Fruit fly (Drosophila melanogaster) whole organism, embryonic: ENCODE results near the gene nxf2.

Source experiments
- Antp ChIP-seq: fragments of 200-800 bp; sonication (Bioruptor generic); optimal IDR thresholded peaks from 3 replicates; lab custom pipeline; 2016; ENCODE audit warnings: missing biosample characterization, missing genetic modification characterization
- C15 ChIP-seq: fragments of 200-800 bp; sonication (Bioruptor generic); IDR thresholded peaks from 3 replicates; pipeline ENCODE4 v1.3.6; 2022; ENCODE audit warnings: missing biosample characterization, missing genetic modification characterization
- CG10366 ChIP-seq: fragments of 200-800 bp; sonication (Bioruptor generic); IDR thresholded peaks from 2 replicates; pipeline ENCODE4 v1.3.6; 2022; ENCODE audit warnings: missing biosample characterization, missing genetic modification characterization
- CG11723 ChIP-seq: fragments of 200-800 bp; sonication (Bioruptor generic); optimal IDR thresholded peaks from 2 replicates; lab custom pipeline; 2017; ENCODE audit warnings: missing biosample characterization, mild to moderate bottlenecking, missing genetic modification characterization
- CG12236 ChIP-seq: fragments of 200-800 bp; sonication (Bioruptor generic); optimal IDR thresholded peaks from 2 replicates; lab custom pipeline; 2016; ENCODE audit warnings: missing biosample characterization, missing genetic modification characterization
- CG12299 ChIP-seq: fragments of 200-800 bp; sonication (Bioruptor generic); optimal IDR thresholded peaks from 2 replicates; lab custom pipeline; 2018; ENCODE audit warnings: missing biosample characterization, mild to moderate bottlenecking, missing genetic modification characterization
- CG13624 ChIP-seq: fragments of 200-800 bp; sonication (Bioruptor generic); optimal IDR thresholded peaks from 2 replicates; lab custom pipeline; 2016; ENCODE audit warnings: missing biosample characterization, missing genetic modification characterization
- CG13775 ChIP-seq: fragments of 200-800 bp; sonication (Bioruptor generic); optimal IDR thresholded peaks from 3 replicates; lab custom pipeline; 2017; ENCODE audit warnings: missing biosample characterization, mild to moderate bottlenecking, missing genetic modification characterization
- CG14710 ChIP-seq: fragments of 200-800 bp; sonication (Bioruptor generic); optimal IDR thresholded peaks from 3 replicates; lab custom pipeline; 2019; ENCODE audit warnings: missing biosample characterization, mild to moderate bottlenecking, missing genetic modification characterization, moderate library complexity
- CG1603 ChIP-seq: fragments of 200-800 bp; sonication (Bioruptor generic); optimal IDR thresholded peaks from 2 replicates; lab custom pipeline; 2019; ENCODE audit warnings: missing biosample characterization, mild to moderate bottlenecking, missing genetic modification characterization, moderate library complexity
- CG17612 ChIP-seq: fragments of 200-800 bp; sonication (Bioruptor generic); IDR thresholded peaks from 2 replicates; pipeline ENCODE4 v1.3.6; 2022; ENCODE audit warnings: missing biosample characterization, missing genetic modification characterization
- CG18262 ChIP-seq: fragments of 200-800 bp; optimal IDR thresholded peaks from 3 replicates; lab custom pipeline; 2019; ENCODE audit warnings: missing biosample characterization, mild to moderate bottlenecking, missing genetic modification characterization, moderate library complexity
- CG18764 ChIP-seq: fragments of 200-800 bp; sonication (Bioruptor generic); optimal IDR thresholded peaks from 3 replicates; lab custom pipeline; 2016; ENCODE audit warnings: missing biosample characterization, missing genetic modification characterization
- CG2199 ChIP-seq: fragments of 200-800 bp; sonication (Bioruptor generic); IDR thresholded peaks from 3 replicates; pipeline ENCODE4 v1.3.6; 2022; ENCODE audit warnings: missing biosample characterization, missing genetic modification characterization
- CG30431 ChIP-seq: fragments of 200-800 bp; sonication (Bioruptor generic); optimal IDR thresholded peaks from 2 replicates; lab custom pipeline; 2017; ENCODE audit warnings: missing biosample characterization, missing genetic modification characterization
- CG31224 ChIP-seq: fragments of 200-800 bp; sonication (Bioruptor generic); IDR thresholded peaks from 2 replicates; pipeline ENCODE4 v1.3.6; 2022; ENCODE audit warnings: missing biosample characterization, missing genetic modification characterization
- CG4424 ChIP-seq: fragments of 200-800 bp; sonication (Bioruptor generic); optimal IDR thresholded peaks from 3 replicates; lab custom pipeline; 2016; ENCODE audit warnings: missing biosample characterization, missing genetic modification characterization
- CG4730 ChIP-seq: fragments of 200-800 bp; sonication (Bioruptor generic); IDR thresholded peaks from 2 replicates; pipeline ENCODE4 v1.3.6; 2022; ENCODE audit warnings: missing biosample characterization, missing genetic modification characterization
- CG6654 ChIP-seq: fragments of 200-800 bp; sonication (Bioruptor generic); optimal IDR thresholded peaks from 2 replicates; lab custom pipeline; 2017; ENCODE audit warnings: missing biosample characterization, mild to moderate bottlenecking, missing genetic modification characterization
- CG6689 ChIP-seq: fragments of 200-800 bp; sonication (Bioruptor generic); IDR thresholded peaks from 2 replicates; pipeline ENCODE4 v1.3.6; 2022; ENCODE audit warnings: missing biosample characterization, missing genetic modification characterization
- CG7357 ChIP-seq: fragments of 200-800 bp; sonication (Bioruptor generic); IDR thresholded peaks from 3 replicates; pipeline ENCODE4 v1.3.6; 2022; ENCODE audit warnings: missing biosample characterization, missing genetic modification characterization
- CG7839 ChIP-seq: fragments of 200-800 bp; sonication (Bioruptor generic); optimal IDR thresholded peaks from 3 replicates; lab custom pipeline; 2018; ENCODE audit warnings: missing biosample characterization, mild to moderate bottlenecking, missing genetic modification characterization, moderate library complexity
- CG7928 ChIP-seq: fragments of 200-800 bp; sonication (Bioruptor generic); optimal IDR thresholded peaks from 2 replicates; lab custom pipeline; 2017; ENCODE audit warnings: missing biosample characterization, mild to moderate bottlenecking, missing genetic modification characterization
- CG8924 ChIP-seq: fragments of 200-800 bp; optimal IDR thresholded peaks from 3 replicates; lab custom pipeline; 2019; ENCODE audit warnings: missing biosample characterization, mild to moderate bottlenecking, missing genetic modification characterization, moderate library complexity
- CG9215 ChIP-seq: fragments of 200-800 bp; sonication (Bioruptor generic); IDR thresholded peaks from 2 replicates; pipeline ENCODE4 v1.3.6; 2022; ENCODE audit warnings: missing biosample characterization, missing genetic modification characterization
- Dbx ChIP-seq: fragments of 200-800 bp; sonication (Bioruptor generic); IDR thresholded peaks from 3 replicates; pipeline ENCODE4 v1.3.6; 2022; ENCODE audit warnings: missing biosample characterization, missing genetic modification characterization
- Ets97D ChIP-seq: fragments of 200-800 bp; sonication (Bioruptor generic); optimal IDR thresholded peaks from 3 replicates; lab custom pipeline; 2016; ENCODE audit warnings: missing biosample characterization, missing genetic modification characterization
- Fer2 ChIP-seq: fragments of 200-800 bp; sonication (Bioruptor generic); optimal IDR thresholded peaks from 2 replicates; lab custom pipeline; 2018; ENCODE audit warnings: missing biosample characterization, mild to moderate bottlenecking, missing genetic modification characterization, moderate library complexity
- Fer3 ChIP-seq: fragments of 200-800 bp; sonication (Bioruptor generic); optimal IDR thresholded peaks from 2 replicates; lab custom pipeline; 2018; ENCODE audit warnings: missing biosample characterization, mild to moderate bottlenecking, missing genetic modification characterization, moderate library complexity
- Hand ChIP-seq: fragments of 200-800 bp; sonication (Bioruptor generic); optimal IDR thresholded peaks from 2 replicates; lab custom pipeline; 2017; ENCODE audit warnings: mild to moderate bottlenecking, missing biosample characterization, missing genetic modification reagents, missing genetic modification characterization
- HmgZ ChIP-seq: fragments of 200-800 bp; sonication (Bioruptor generic); optimal IDR thresholded peaks from 2 replicates; lab custom pipeline; 2018; ENCODE audit warnings: missing biosample characterization, mild to moderate bottlenecking, missing genetic modification characterization
- Lpt ChIP-seq: fragments of >200 bp; optimal IDR thresholded peaks from 2 replicates; lab custom pipeline; 2018; ENCODE audit warnings: missing biosample characterization, missing genetic modification characterization
- Sox102F ChIP-seq: fragments of 200-800 bp; sonication (Bioruptor generic); optimal IDR thresholded peaks from 2 replicates; lab custom pipeline; 2018; ENCODE audit warnings: missing biosample characterization, mild to moderate bottlenecking, missing genetic modification characterization, moderate library complexity
- abd-A ChIP-seq: fragments of 200-800 bp; sonication (Bioruptor generic); optimal IDR thresholded peaks from 3 replicates; lab custom pipeline; 2019; ENCODE audit warnings: missing biosample characterization, mild to moderate bottlenecking, missing genetic modification characterization, moderate library complexity
- btn ChIP-seq: fragments of 200-800 bp; sonication (Bioruptor generic); optimal IDR thresholded peaks from 2 replicates; lab custom pipeline; 2016; ENCODE audit warnings: missing biosample characterization, missing genetic modification characterization
- da ChIP-seq: fragments of 200-800 bp; sonication (Bioruptor generic); optimal IDR thresholded peaks from 2 replicates; lab custom pipeline; 2016; ENCODE audit warnings: missing biosample characterization, missing genetic modification characterization
- gro ChIP-seq: fragments of 200-800 bp; sonication (Bioruptor generic); optimal IDR thresholded peaks from 2 replicates; lab custom pipeline; 2016; ENCODE audit warnings: missing biosample characterization, missing genetic modification characterization
- hbn ChIP-seq: fragments of 200-800 bp; sonication (Bioruptor generic); IDR thresholded peaks from 2 replicates; pipeline ENCODE4 v1.3.6; 2022; ENCODE audit warnings: missing biosample characterization, missing genetic modification characterization; ENCODE audit not compliant: partially characterized antibody
- lbe ChIP-seq: fragments of 200-800 bp; sonication (Bioruptor generic); optimal IDR thresholded peaks from 2 replicates; lab custom pipeline; 2016; ENCODE audit warnings: missing biosample characterization, mild to moderate bottlenecking, missing genetic modification characterization
- nau ChIP-seq: fragments of 200-800 bp; sonication (Bioruptor generic); optimal IDR thresholded peaks from 3 replicates; lab custom pipeline; 2017; ENCODE audit warnings: missing biosample characterization, mild to moderate bottlenecking, missing genetic modification characterization, missing genetic modification reagents
- pb ChIP-seq: fragments of 200-800 bp; sonication (Bioruptor generic); optimal IDR thresholded peaks from 3 replicates; lab custom pipeline; 2016; ENCODE audit warnings: missing biosample characterization, missing genetic modification characterization
- peb ChIP-seq: fragments of 200-800 bp; sonication (Bioruptor generic); IDR thresholded peaks from 2 replicates; pipeline ENCODE4 v1.3.6; 2022; ENCODE audit warnings: missing biosample characterization, missing genetic modification characterization
- psq ChIP-seq: fragments of 200-800 bp; sonication (Bioruptor generic); optimal IDR thresholded peaks from 2 replicates; lab custom pipeline; 2017; ENCODE audit warnings: missing biosample characterization, missing genetic modification characterization
- repo ChIP-seq: fragments of 200-800 bp; sonication (Bioruptor generic); optimal IDR thresholded peaks from 2 replicates; lab custom pipeline; 2016; ENCODE audit warnings: missing biosample characterization, missing genetic modification characterization
- slbo ChIP-seq: fragments of 200-800 bp; sonication (Bioruptor generic); IDR thresholded peaks from 2 replicates; pipeline ENCODE4 v1.3.6; 2022; ENCODE audit warnings: missing biosample characterization, missing genetic modification characterization
- slou ChIP-seq: fragments of 200-800 bp; sonication (Bioruptor generic); optimal IDR thresholded peaks from 3 replicates; lab custom pipeline; 2016; ENCODE audit warnings: missing biosample characterization, missing genetic modification characterization
- sob ChIP-seq: fragments of 200-800 bp; sonication (Bioruptor generic); IDR thresholded peaks from 2 replicates; pipeline ENCODE4 v1.3.6; 2022; ENCODE audit warnings: missing biosample characterization, missing genetic modification characterization
- sug ChIP-seq: fragments of 200-800 bp; optimal IDR thresholded peaks from 2 replicates; lab custom pipeline; 2019; ENCODE audit warnings: missing biosample characterization, mild to moderate bottlenecking, missing genetic modification characterization, moderate library complexity
- tll ChIP-seq, 2 experiments: fragments of 200-800 bp in 1 of 2; fragments of >200 bp in 1 of 2; sonication (Bioruptor generic) in 1 of 2; optimal IDR thresholded peaks; 2 replicates each; lab custom pipeline; 2017 to 2019; ENCODE audit warnings: missing biosample characterization in 2 of 2, missing genetic modification characterization in 2 of 2, mild to moderate bottlenecking in 1 of 2, moderate library complexity in 1 of 2
- zen2 ChIP-seq: fragments of 200-800 bp; sonication (Bioruptor generic); IDR thresholded peaks from 3 replicates; pipeline ENCODE4 v1.3.6; 2022; ENCODE audit warnings: missing biosample characterization, missing genetic modification characterization; ENCODE audit not compliant: partially characterized antibody

Gene nxf2

dm6 chr3L:16587994-16588622 lies 8.0 kb upstream of the nxf2 start (continued):
- TF ChIP-seq CG12236 (GFP tag; lab: Kevin White, UChicago) = no peak
- TF ChIP-seq lbe (GFP tag; lab: Kevin White, UChicago) = peak; percentile 45
- TF ChIP-seq Fer3 (tag; lab: Kevin White, UChicago) = peak; percentile 62
- no peak for TF ChIP-seq Sox102F (GFP tag; lab: Kevin White, UChicago)
- no peak for TF ChIP-seq slou (GFP tag; lab: Kevin White, UChicago)
- no peak for TF ChIP-seq CG18764
- TF ChIP-seq btn (GFP tag; lab: Kevin White, UChicago) = peak; percentile 5
- TF ChIP-seq slbo (GFP tag; lab: Robert Waterston, UW) = peak; percentile 81
- peak; percentile 10 for TF ChIP-seq da (GFP tag; lab: Kevin White, UChicago)
- TF ChIP-seq CG31224 (GFP tag; lab: Robert Waterston, UW) = peak; percentile 54
- TF ChIP-seq CG18262 (tag; lab: Kevin White, UChicago) = peak; percentile 62
- peak; percentile 44 for TF ChIP-seq Antp
- TF ChIP-seq CG14710 (tag; lab: Kevin White, UChicago) = peak; percentile 86
- peak; percentile 72 for TF ChIP-seq CG8924 (tag; lab: Kevin White, UChicago)
- TF ChIP-seq CG10366 (GFP tag; lab: Robert Waterston, UW) = peak; percentile 55
- no peak for TF ChIP-seq peb (GFP tag; lab: Robert Waterston, UW)
- TF ChIP-seq CG4424 (GFP tag; lab: Kevin White, UChicago) = peak; percentile 16
- TF ChIP-seq CG6689 (GFP tag; lab: Robert Waterston, UW) = peak; percentile 99
- peak; percentile 95 for TF ChIP-seq hbn (GFP tag; lab: Robert Waterston, UW)
- no peak for TF ChIP-seq Hand (GFP tag; lab: Kevin White, UChicago)
- TF ChIP-seq sob = peak; percentile 64; the same call in 1 of the 2 replicates
- TF ChIP-seq HmgZ (tag; lab: Kevin White, UChicago) = peak; percentile 83
- TF ChIP-seq CG6654 = no peak
- TF ChIP-seq gro (GFP tag; lab: Kevin White, UChicago) = peak; percentile 69
- peak; percentile 17 for TF ChIP-seq Fer2
- peak; percentile 87; the same call in 2 of the 3 replicates for TF ChIP-seq zen2 (GFP tag; lab: Robert Waterston, UW)
- TF ChIP-seq sug = peak; percentile 84
- TF ChIP-seq CG7357 (GFP tag; lab: Robert Waterston, UW) = peak; percentile 51; the same call in 1 of the 3 replicates
- TF ChIP-seq CG7928 (GFP tag; lab: Kevin White, UChicago) = no peak
- TF ChIP-seq CG12299 (tag; lab: Kevin White, UChicago) = peak; percentile 41
- TF ChIP-seq CG9215 (GFP tag; lab: Robert Waterston, UW) = peak; percentile 58; the same call in 1 of the 2 replicates
- TF ChIP-seq CG4730 (GFP tag; lab: Robert Waterston, UW) = peak; percentile 42; the same call in 1 of the 2 replicates
- no peak for TF ChIP-seq abd-A
- TF ChIP-seq CG13775 (GFP tag; lab: Kevin White, UChicago) = peak; percentile 52
- TF ChIP-seq Dbx (GFP tag; lab: Robert Waterston, UW) = peak; percentile 76
- TF ChIP-seq Ets97D (GFP tag; lab: Kevin White, UChicago) = peak; percentile 76
- TF ChIP-seq pb (GFP tag; lab: Kevin White, UChicago) = peak; percentile 61
- TF ChIP-seq CG1603 (tag; lab: Kevin White, UChicago) = peak; percentile 75
- no peak for TF ChIP-seq C15
- TF ChIP-seq CG13624 = peak; percentile 67
- TF ChIP-seq CG2199 (GFP tag; lab: Robert Waterston, UW) = 0 out of 3 replicates have a peak, but pooled peaks have one; percentile 30
- no peak for TF ChIP-seq CG30431 (GFP tag; lab: Kevin White, UChicago)
- peak; percentile 50 to 99 for TF ChIP-seq tll (GFP tag; optimal IDR thresholded peaks at IDR 0.05; lab: Kevin White, UChicago)
- no peak for TF ChIP-seq CG17612 (GFP tag; lab: Robert Waterston, UW)
- TF ChIP-seq Lpt = no peak
- TF ChIP-seq psq = no peak
- TF ChIP-seq nau (GFP tag; lab: Kevin White, UChicago) = no peak
- peak; percentile 63 for TF ChIP-seq CG7839 (tag; lab: Kevin White, UChicago)
- TF ChIP-seq repo (GFP tag; lab: Kevin White, UChicago) = peak; percentile 14
- TF ChIP-seq CG11723 (GFP tag; lab: Kevin White, UChicago) = no peak
